Worm (Caenorhabditis elegans): ENCODE measurements around the gene F15G9.6.

Gene F15G9.6

DNA sequence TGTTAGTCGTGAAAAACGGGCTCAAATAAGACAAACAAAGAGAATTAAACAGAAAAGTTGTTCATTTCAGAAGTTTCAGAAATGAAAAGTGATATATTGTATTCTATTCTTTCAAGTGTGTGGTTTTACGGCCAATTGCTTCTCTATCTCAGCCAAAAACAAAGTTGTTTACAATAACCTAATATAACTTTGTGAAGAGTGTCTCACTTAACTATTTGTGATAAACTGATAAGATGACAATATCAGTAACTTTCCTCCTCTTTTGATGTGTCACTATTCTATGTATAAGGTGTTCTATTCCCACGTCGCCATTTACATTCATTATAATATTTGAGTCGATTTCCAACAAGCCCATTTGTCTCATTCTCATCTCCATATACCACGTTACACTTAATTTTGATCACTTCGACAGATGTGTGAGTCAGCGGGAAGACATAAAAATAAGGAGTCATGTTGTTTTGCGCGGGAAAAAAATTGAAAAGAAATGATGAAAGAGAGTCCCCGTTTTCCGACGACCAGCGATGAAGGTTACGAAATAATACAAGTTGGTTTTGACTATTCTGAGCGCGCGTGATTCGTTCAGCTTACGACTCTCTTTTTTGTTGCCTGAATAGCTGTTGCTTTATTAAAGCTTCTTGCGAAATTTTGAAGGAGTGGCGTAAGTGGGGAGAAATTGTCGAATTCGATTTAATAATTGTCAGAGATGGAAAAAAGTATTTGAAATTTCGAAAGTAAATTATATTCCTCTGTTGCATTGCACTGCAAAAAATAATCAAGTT, 4.1 kb upstream of the F15G9.6 start (continued):
- TF ChIP-seq ztf-4 (tag; optimal IDR thresholded peaks at IDR 0.05) (no peak), sox-4 (tag; optimal IDR thresholded peaks at IDR 0.05) (no peak), elt-2 (tag; optimal IDR thresholded peaks at IDR 0.05) (no peak), pax-3 (tag; optimal IDR thresholded peaks at IDR 0.05) (no peak), tbx-2 (tag; optimal IDR thresholded peaks at IDR 0.05) (no peak), lin-13 (GFP tag; optimal IDR thresholded peaks at IDR 0.05) (no peak), ceh-82 (tag; optimal IDR thresholded peaks at IDR 0.05) (peak in 1 of 3 experiments; percentile 25), xbp-1 (tag; optimal IDR thresholded peaks at IDR 0.05) (no peak), blmp-1 (tag; optimal IDR thresholded peaks at IDR 0.05) (peak; percentile 32), Y116A8C.19 (tag; optimal IDR thresholded peaks at IDR 0.05; ENCODE audit: borderline replicate concordance) (no peak), fkh-8 (tag; optimal IDR thresholded peaks at IDR 0.05) (peak; percentile 32), lir-3 (tag; optimal IDR thresholded peaks at IDR 0.05; ENCODE audit: poor library complexity) (no peak), rnt-1 (tag; optimal IDR thresholded peaks at IDR 0.05) (no peak), C04F5.9 (tag; optimal IDR thresholded peaks at IDR 0.05) (no peak), egl-27 (tag; optimal IDR thresholded peaks at IDR 0.05) (no peak), lin-14 (GFP tag; optimal IDR thresholded peaks at IDR 0.05) (peak; percentile 86), skn-1 (tag; optimal IDR thresholded peaks at IDR 0.05) (peak; percentile 74), fkh-10 (GFP tag; optimal IDR thresholded peaks at IDR 0.05) (peak; percentile 74), C34B4.2 (tag; optimal IDR thresholded peaks at IDR 0.05) (no peak), unc-98 (GFP tag; IDR thresholded peaks at IDR 0.05) (no peak), nhr-85 (tag) (peak; percentile 79), irx-1 (tag; optimal IDR thresholded peaks at IDR 0.05) (no peak), swsn-7 (tag; optimal IDR thresholded peaks at IDR 0.05) (no peak), elt-3 (tag; optimal IDR thresholded peaks at IDR 0.05) (no peak), zip-4 (GFP tag; optimal IDR thresholded peaks at IDR 0.05) (no peak), C16A3.4 (tag; optimal IDR thresholded peaks at IDR 0.05) (peak; percentile 3), sptf-1 (tag; optimal IDR thresholded peaks at IDR 0.05) (no peak), nhr-19 (GFP tag; conservative IDR thresholded peaks at IDR 0.05) (no peak), unc-62 (GFP tag; optimal IDR thresholded peaks at IDR 0.05) (no peak), ztf-11 (tag; optimal IDR thresholded peaks at IDR 0.05) (no peak), alr-1 (tag; optimal IDR thresholded peaks at IDR 0.05; ENCODE audit: borderline replicate concordance) (no peak), ama-1 (optimal IDR thresholded peaks at IDR 0.05) (no peak), aha-1 (tag; optimal IDR thresholded peaks at IDR 0.05) (no peak), nhr-28 (tag; optimal IDR thresholded peaks at IDR 0.05) (no peak), ets-5 (GFP tag; IDR thresholded peaks at IDR 0.05) (no peak), aly-2 (tag; optimal IDR thresholded peaks at IDR 0.05) (no peak), ces-1 (GFP tag; optimal IDR thresholded peaks at IDR 0.05) (no peak), egl-13 (tag; optimal IDR thresholded peaks at IDR 0.05) (no peak)

DNA sequence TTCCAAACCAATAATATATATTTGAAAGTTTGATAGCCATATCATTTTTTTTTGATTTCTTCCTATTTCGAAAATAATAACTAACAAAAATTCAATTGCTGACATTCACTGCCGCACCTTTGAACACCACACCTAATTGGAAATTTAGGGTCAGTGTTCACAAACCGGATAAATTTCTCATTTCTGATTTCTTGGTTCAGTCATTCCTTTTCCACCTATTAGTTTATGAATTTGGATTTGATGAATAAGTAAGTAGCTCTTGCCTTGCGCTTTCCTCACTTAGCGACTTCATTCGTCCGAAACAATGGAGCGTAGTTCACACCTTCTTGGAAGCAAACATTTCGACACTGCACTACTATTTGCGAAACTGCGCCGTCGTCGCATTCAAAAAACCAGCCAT, 3.5 kb upstream of the F15G9.6 start, which contains the start of gene F15G9.1:
Gene F15G9.1 (plus strand): TSS at position 301 of the 400 bp plus-strand sequence.
- no peak for TF ChIP-seq lin-13 (GFP tag; optimal IDR thresholded peaks at IDR 0.05)
- TF ChIP-seq ceh-63 (GFP tag; optimal IDR thresholded peaks at IDR 0.05): no peak
- no peak for TF ChIP-seq nhr-76 (tag; optimal IDR thresholded peaks at IDR 0.05)
- TF ChIP-seq sup-37 (GFP tag; optimal IDR thresholded peaks at IDR 0.05): no peak
- TF ChIP-seq C16A3.4 (tag; optimal IDR thresholded peaks at IDR 0.05): no peak
- TF ChIP-seq pag-3 (tag; optimal IDR thresholded peaks at IDR 0.05; ENCODE audit: borderline replicate concordance, insufficient read depth): no peak

All from whole organism, L1 larva.